Worm (Caenorhabditis elegans): Measurements from ENCODE around the gene cchl-1.

cchl-1 gene

DNA sequence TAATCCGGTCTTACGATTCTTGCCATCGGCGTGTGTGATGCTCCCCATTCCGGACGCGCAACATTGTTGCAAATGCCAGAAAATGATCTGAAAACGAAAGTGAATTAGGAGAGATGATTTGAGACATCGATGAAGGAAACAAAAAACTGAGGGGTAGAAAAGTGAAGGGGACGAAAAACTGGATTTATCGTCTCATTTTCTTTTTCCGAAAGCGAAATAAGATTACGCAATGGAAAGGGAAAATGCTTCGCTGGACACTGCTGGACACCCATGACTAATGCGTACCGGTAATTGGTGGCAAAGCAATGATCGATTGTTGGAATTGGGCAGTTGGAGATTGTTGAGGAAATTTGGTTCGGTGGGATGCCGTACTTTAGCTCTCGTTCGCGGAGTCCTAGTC is 10.3 kb upstream of the cchl-1 start:
- TF ChIP-seq tbx-37 (GFP tag; conservative IDR thresholded peaks at IDR 0.05) (no peak), tra-4 (tag; optimal IDR thresholded peaks at IDR 0.05) (no peak), hnd-1 (tag; optimal IDR thresholded peaks at IDR 0.05) (no peak), ama-1 (optimal IDR thresholded peaks at IDR 0.05) (no peak)

DNA sequence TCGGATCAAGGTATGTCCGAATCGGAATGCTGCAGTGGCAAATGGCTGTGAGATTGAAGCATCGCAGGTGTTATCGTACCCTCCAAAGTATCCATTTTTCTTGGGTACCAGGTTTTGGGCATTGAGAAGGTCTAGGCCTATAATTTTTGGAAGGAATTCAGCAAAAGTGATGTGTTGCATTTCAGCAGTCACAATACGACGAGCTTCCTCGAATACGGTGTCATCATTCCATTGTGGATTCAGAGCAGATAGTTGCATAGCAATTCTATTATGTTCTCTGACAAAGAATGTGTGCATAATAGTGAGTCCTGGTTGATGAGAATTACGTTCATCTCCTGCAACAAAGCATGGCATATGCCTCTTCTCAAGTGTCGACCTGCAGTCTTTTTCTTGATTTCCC is 6.7 kb upstream of the cchl-1 start:
- TF ChIP-seq tra-4 (tag; optimal IDR thresholded peaks at IDR 0.05): no peak
- TF ChIP-seq hnd-1 (tag; optimal IDR thresholded peaks at IDR 0.05): no peak
- TF ChIP-seq hmg-4 (GFP tag; optimal IDR thresholded peaks at IDR 0.05): no peak
- TF ChIP-seq flt-1 (GFP tag; IDR thresholded peaks at IDR 0.05): no peak
- no peak for TF ChIP-seq tbx-11 (GFP tag; IDR thresholded peaks at IDR 0.05)
- no peak for TF ChIP-seq sea-1 (GFP tag; conservative IDR thresholded peaks at IDR 0.05)
- TF ChIP-seq ceh-36 (tag; optimal IDR thresholded peaks at IDR 0.05): no peak
- TF ChIP-seq ets-7 (tag; optimal IDR thresholded peaks at IDR 0.05): no peak
- TF ChIP-seq pes-1 (GFP tag; IDR thresholded peaks at IDR 0.05): no peak

DNA sequence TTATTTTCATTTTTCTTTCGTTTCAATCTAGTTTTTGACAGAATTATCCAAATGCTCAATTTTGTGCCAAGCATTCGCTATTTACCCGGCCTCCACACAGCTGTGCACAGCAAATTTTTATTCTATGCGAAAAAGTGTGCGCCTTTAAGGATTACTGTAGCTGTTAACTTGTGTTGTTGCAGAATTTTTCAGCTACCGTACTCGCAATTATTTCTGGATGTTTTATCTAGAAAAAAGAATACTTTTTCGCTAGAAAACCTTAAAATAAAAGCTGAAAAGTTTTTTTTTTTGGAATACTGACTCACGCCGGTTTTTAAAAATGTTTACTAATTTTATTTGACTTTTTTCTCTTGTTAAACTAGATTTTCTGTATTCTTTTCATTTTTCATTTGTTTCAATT is 5.3 kb upstream of the cchl-1 start:
- TF ChIP-seq ama-1 (optimal IDR thresholded peaks at IDR 0.05) (no peak), aly-1 (tag; optimal IDR thresholded peaks at IDR 0.05) (no peak), ceh-13 (GFP tag; optimal IDR thresholded peaks at IDR 0.05) (no peak), hmbx-1 (tag; optimal IDR thresholded peaks at IDR 0.05) (no peak), B0310.2 (tag; optimal IDR thresholded peaks at IDR 0.05) (no peak), tra-4 (tag; optimal IDR thresholded peaks at IDR 0.05) (no peak), ceh-36 (tag; optimal IDR thresholded peaks at IDR 0.05) (no peak), ets-7 (tag; optimal IDR thresholded peaks at IDR 0.05) (no peak), F13C5.2 (tag; optimal IDR thresholded peaks at IDR 0.05) (no peak), sea-1 (GFP tag; conservative IDR thresholded peaks at IDR 0.05) (no peak), flt-1 (GFP tag; IDR thresholded peaks at IDR 0.05) (no peak), pes-1 (GFP tag; IDR thresholded peaks at IDR 0.05) (no peak), tbx-37 (GFP tag; conservative IDR thresholded peaks at IDR 0.05) (no peak), hnd-1 (tag; optimal IDR thresholded peaks at IDR 0.05) (no peak), hmg-4 (GFP tag; optimal IDR thresholded peaks at IDR 0.05) (no peak), scrt-1 (GFP tag; IDR thresholded peaks at IDR 0.05) (no peak), tbx-11 (GFP tag; IDR thresholded peaks at IDR 0.05) (no peak)

DNA sequence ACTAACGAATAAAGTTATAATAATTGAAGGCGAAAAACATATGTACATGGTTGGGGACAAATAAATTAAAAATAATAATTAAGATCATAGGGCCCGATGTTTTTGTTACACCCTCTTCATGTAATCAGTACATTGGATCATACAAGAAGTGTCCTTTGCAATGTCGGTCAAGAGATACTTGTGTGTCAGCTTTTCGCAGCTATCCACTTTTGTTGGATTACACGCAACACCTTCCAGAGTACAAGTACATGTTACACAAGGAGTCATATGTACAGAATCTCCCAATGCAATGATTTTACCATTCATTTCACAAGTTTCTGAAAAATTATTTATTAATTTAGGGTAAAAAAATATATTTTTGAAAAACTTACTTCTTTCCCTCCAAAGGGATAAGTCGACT is 4.8 kb upstream of the cchl-1 start:
- no peak for TF ChIP-seq ceh-13 (GFP tag; optimal IDR thresholded peaks at IDR 0.05)
- TF ChIP-seq tra-4 (tag; optimal IDR thresholded peaks at IDR 0.05): no peak
- no peak for TF ChIP-seq sea-1 (GFP tag; conservative IDR thresholded peaks at IDR 0.05)
- TF ChIP-seq ets-7 (tag; optimal IDR thresholded peaks at IDR 0.05): no peak
- TF ChIP-seq tbx-11 (GFP tag; IDR thresholded peaks at IDR 0.05): no peak
- no peak for TF ChIP-seq ama-1 (optimal IDR thresholded peaks at IDR 0.05)

DNA sequence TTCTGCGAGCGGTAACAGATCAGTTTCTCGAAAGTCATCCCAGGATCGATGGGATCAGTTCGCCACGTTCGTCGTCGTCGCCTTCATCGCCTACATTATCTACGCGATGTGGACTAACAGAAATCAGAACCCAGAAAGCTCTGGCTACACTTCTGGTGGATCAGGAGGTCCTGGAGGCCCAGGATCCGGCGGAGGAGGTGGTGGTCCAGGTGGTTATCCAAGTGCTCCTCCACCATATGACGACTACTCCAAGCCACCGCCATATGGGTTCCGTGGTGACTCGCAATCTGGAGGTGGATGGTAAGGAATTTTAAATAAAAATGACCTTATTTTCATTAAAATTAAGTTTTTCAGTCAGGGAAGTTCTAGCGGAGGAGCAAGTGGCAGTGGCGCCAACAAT is 4.0 kb upstream of the cchl-1 start:
- TF ChIP-seq tbx-11 (GFP tag; IDR thresholded peaks at IDR 0.05): no peak
- TF ChIP-seq pes-1 (GFP tag; IDR thresholded peaks at IDR 0.05): no peak
- TF ChIP-seq flt-1 (GFP tag; IDR thresholded peaks at IDR 0.05): no peak
- TF ChIP-seq tra-4 (tag; optimal IDR thresholded peaks at IDR 0.05): no peak
- no peak for TF ChIP-seq tbx-37 (GFP tag; conservative IDR thresholded peaks at IDR 0.05)
- TF ChIP-seq hmbx-1 (tag; optimal IDR thresholded peaks at IDR 0.05): no peak
- TF ChIP-seq ets-7 (tag; optimal IDR thresholded peaks at IDR 0.05): no peak
- no peak for TF ChIP-seq B0310.2 (tag; optimal IDR thresholded peaks at IDR 0.05)
- no peak for TF ChIP-seq hmg-4 (GFP tag; optimal IDR thresholded peaks at IDR 0.05)
- no peak for TF ChIP-seq ama-1 (optimal IDR thresholded peaks at IDR 0.05)
- TF ChIP-seq ceh-13 (GFP tag; optimal IDR thresholded peaks at IDR 0.05): no peak
- TF ChIP-seq ceh-36 (tag; optimal IDR thresholded peaks at IDR 0.05): no peak

DNA sequence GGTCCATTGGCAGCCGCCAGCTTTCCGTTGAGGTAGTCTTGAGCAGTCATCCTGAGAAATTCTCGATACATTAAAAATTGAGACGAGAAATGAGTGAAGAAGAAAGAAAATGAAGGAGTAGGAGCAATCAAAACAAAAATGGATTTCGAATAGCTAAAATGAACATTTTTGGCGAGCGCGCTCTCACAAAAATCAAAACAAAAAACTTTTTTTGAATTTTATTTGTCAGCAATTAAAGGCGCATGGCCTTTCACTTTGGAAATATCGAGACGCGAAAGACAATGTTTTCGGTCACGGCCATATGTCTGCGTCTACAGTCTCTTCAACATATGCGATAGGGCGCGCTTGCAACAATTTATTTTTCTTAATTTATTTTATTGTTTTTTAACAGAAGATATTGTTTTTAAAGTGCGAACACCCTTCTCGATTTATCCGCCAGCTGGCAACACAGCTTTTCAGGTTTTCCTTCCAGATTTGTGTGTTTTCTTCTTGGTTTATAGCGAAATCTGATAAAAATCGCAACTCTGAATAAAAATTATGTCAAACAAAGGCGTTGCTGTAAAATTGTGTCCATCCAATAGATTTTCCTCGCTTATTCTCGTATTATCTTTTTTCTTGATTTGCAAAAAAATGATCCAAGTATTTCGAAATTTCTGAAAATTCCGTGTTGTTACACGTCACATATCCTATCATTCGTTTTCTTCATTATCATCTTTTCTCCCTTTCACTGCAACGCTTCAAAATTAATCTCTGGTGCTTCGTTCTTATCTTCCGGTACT is 2.9 kb upstream of the cchl-1 start, which contains the start of the genes rpn-9 and T06D8.9:
Gene rpn-9, minus strand, starts transcription at position 51 of the 779 bp plus-strand sequence.
Gene T06D8.9, plus strand, starts transcription at position 729 of the 779 bp plus-strand sequence.
- no peak for TF ChIP-seq tbx-11 (GFP tag; IDR thresholded peaks at IDR 0.05)
- TF ChIP-seq F13C5.2 (tag; optimal IDR thresholded peaks at IDR 0.05): no peak
- no peak for TF ChIP-seq pes-1 (GFP tag; IDR thresholded peaks at IDR 0.05)
- TF ChIP-seq hmg-4 (GFP tag; optimal IDR thresholded peaks at IDR 0.05): no peak
- TF ChIP-seq B0310.2 (tag; optimal IDR thresholded peaks at IDR 0.05): no peak
- no peak for TF ChIP-seq tra-4 (tag; optimal IDR thresholded peaks at IDR 0.05)
- no peak for TF ChIP-seq ceh-36 (tag; optimal IDR thresholded peaks at IDR 0.05)
- TF ChIP-seq ets-7 (tag; optimal IDR thresholded peaks at IDR 0.05): no peak
- no peak for TF ChIP-seq ama-1 (optimal IDR thresholded peaks at IDR 0.05)
- TF ChIP-seq tbx-37 (GFP tag; conservative IDR thresholded peaks at IDR 0.05): no peak
- TF ChIP-seq hmbx-1 (tag; optimal IDR thresholded peaks at IDR 0.05): no peak
- no peak for TF ChIP-seq ceh-13 (GFP tag; optimal IDR thresholded peaks at IDR 0.05)
- TF ChIP-seq aly-1 (tag; optimal IDR thresholded peaks at IDR 0.05): no peak
- TF ChIP-seq sea-1 (GFP tag; conservative IDR thresholded peaks at IDR 0.05): no peak
- no peak for TF ChIP-seq scrt-1 (GFP tag; IDR thresholded peaks at IDR 0.05)
- TF ChIP-seq hnd-1 (tag; optimal IDR thresholded peaks at IDR 0.05): no peak
- TF ChIP-seq flt-1 (GFP tag; IDR thresholded peaks at IDR 0.05): no peak

DNA sequence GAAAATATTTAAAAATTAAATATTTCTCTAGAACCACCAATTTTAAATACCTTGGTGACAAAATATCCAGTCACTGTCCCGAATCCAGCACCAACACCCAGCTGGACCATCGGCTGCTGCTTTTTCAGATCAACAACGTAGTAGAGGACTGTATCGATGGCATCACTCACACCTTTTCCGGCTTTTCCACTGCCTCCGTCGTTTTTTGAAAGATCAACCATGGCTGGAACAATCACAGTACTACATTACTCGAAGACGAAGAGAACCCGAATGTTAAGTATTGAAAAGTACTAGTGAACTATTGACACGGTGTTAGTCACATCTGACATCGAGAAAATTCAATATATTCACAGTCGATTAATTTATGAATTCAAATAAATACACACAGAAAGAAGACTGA is 912 bp upstream of the cchl-1 start, which contains the start of gene fndc-1:
Gene fndc-1, minus strand, starts transcription at position 227 of the 400 bp plus-strand sequence.
- TF ChIP-seq scrt-1 (GFP tag; IDR thresholded peaks at IDR 0.05) (no peak), F13C5.2 (tag; optimal IDR thresholded peaks at IDR 0.05) (no peak), tra-4 (tag; optimal IDR thresholded peaks at IDR 0.05) (no peak), pes-1 (GFP tag; IDR thresholded peaks at IDR 0.05) (no peak), flt-1 (GFP tag; IDR thresholded peaks at IDR 0.05) (no peak), hnd-1 (tag; optimal IDR thresholded peaks at IDR 0.05) (no peak), ets-7 (tag; optimal IDR thresholded peaks at IDR 0.05) (no peak), ama-1 (optimal IDR thresholded peaks at IDR 0.05) (no peak), hmg-4 (GFP tag; optimal IDR thresholded peaks at IDR 0.05) (no peak), tbx-11 (GFP tag; IDR thresholded peaks at IDR 0.05) (no peak)

All from whole organism, early embryonic.